Fruit fly (Drosophila melanogaster) whole organism, embryonic: Measurements from ENCODE around the gene Agpat1.
A peak's percentile ranks its signal among the peaks of the same experiment; 100 is the strongest.

Experiments used
- CG13775 ChIP-seq: fragments of 200-800 bp; sonication (Bioruptor generic); optimal IDR thresholded peaks from 3 replicates; lab custom pipeline; 2017; ENCODE audit warnings: missing biosample characterization, mild to moderate bottlenecking, missing genetic modification characterization
- Optix ChIP-seq: fragments of 200-800 bp; sonication (Bioruptor generic); IDR thresholded peaks from 3 replicates; pipeline ENCODE4 v1.3.6; 2022; ENCODE audit warnings: missing biosample characterization, missing genetic modification characterization
- Scr ChIP-seq: fragments of 200-800 bp; sonication (Bioruptor generic); IDR thresholded peaks from 2 replicates; pipeline ENCODE4 v1.3.6; 2022; ENCODE audit warnings: missing biosample characterization, missing genetic modification characterization; ENCODE audit not compliant: partially characterized antibody
- Tbp ChIP-seq: fragments of >200 bp; optimal IDR thresholded peaks from 2 replicates; lab custom pipeline; 2018; ENCODE audit warnings: missing biosample characterization, missing genetic modification characterization
- az2 ChIP-seq: fragments of 200-800 bp; sonication (Bioruptor generic); optimal IDR thresholded peaks from 3 replicates; lab custom pipeline; 2016; ENCODE audit warnings: missing biosample characterization, missing genetic modification characterization
- tll ChIP-seq, 2 experiments: fragments of 200-800 bp in 1 of 2; fragments of >200 bp in 1 of 2; sonication (Bioruptor generic) in 1 of 2; optimal IDR thresholded peaks; 2 replicates each; lab custom pipeline; 2017 to 2019; ENCODE audit warnings: missing biosample characterization in 2 of 2, missing genetic modification characterization in 2 of 2, mild to moderate bottlenecking in 1 of 2, moderate library complexity in 1 of 2

- TF ChIP-seq az2 (GFP tag; lab: Kevin White, UChicago) (peak; percentile 89), Tbp (GFP tag; lab: Kevin White, UChicago) (no peak), Scr (GFP tag; lab: Robert Waterston, UW) (no peak), Optix (GFP tag; lab: Robert Waterston, UW) (peak; percentile 92), tll (GFP tag; optimal IDR thresholded peaks at IDR 0.05; lab: Kevin White, UChicago) (no peak), CG13775 (GFP tag; lab: Kevin White, UChicago) (peak; percentile 91)
Observed at dm6 chrX:12754348-12754733, 10.7 kb upstream of the Agpat1 start.
